Worm (Caenorhabditis elegans): ENCODE data around the gene F08H9.2.

- TF ChIP-seq lin-39 (tag; optimal IDR thresholded peaks at IDR 0.05), result no peak
- no peak for TF ChIP-seq ceh-16 (tag; optimal IDR thresholded peaks at IDR 0.05)
- no peak for TF ChIP-seq elt-3 (tag; optimal IDR thresholded peaks at IDR 0.05)
Observed at ce11 chrV:14457070-14457469, 3.4 kb upstream of the F08H9.2 start, which contains the start of gene coh-3.

Data from whole organism, L2 larva.